Worm (Caenorhabditis elegans) whole organism, L3 larva: Measurements from ENCODE around the gene Y53G8AR.9.

Source experiments
- nhr-67 ChIP-seq: fragments of 150-350 bp; optimal IDR thresholded peaks from 2 replicates; lab custom pipeline; 2014; ENCODE audit warnings: missing biosample characterization, missing genetic modification characterization
- sea-2 ChIP-seq: fragments of 150-350 bp; sonication (generic microtip); optimal IDR thresholded peaks from 4 replicates; lab custom pipeline; 2014; ENCODE audit warnings: missing biosample characterization, missing genetic modification reagents, missing genetic modification characterization
- snpc-4 ChIP-seq: fragments of 150-350 bp; optimal IDR thresholded peaks from 2 replicates; lab custom pipeline; 2014; ENCODE audit warnings: missing biosample characterization, missing genetic modification characterization
- tbx-2 ChIP-seq: sonication (generic microtip); optimal IDR thresholded peaks from 2 replicates; lab custom pipeline; 2016; ENCODE audit warnings: mild to moderate bottlenecking, missing genetic modification characterization, missing compliant biosample characterization
- unc-62 ChIP-seq: fragments of 150-350 bp; sonication (generic microtip); optimal IDR thresholded peaks from 4 replicates; lab custom pipeline; 2014; ENCODE audit warnings: missing biosample characterization, missing genetic modification reagents, missing genetic modification characterization
- ztf-11 ChIP-seq: fragments of 150-350 bp; optimal IDR thresholded peaks from 2 replicates; lab custom pipeline; 2014; ENCODE audit warnings: missing biosample characterization, missing genetic modification characterization
- ztf-4 ChIP-seq: fragments of 150-350 bp; optimal IDR thresholded peaks from 2 replicates; lab custom pipeline; 2014; ENCODE audit warnings: missing biosample characterization, missing genetic modification characterization

ce11 chrIII:3308940-3309339 lies 12.1 kb downstream of the Y53G8AR.9 start:
- TF ChIP-seq ztf-4 (tag; lab: Kevin White, UChicago) (no peak), tbx-2 (tag; lab: Kevin White, UChicago) (no peak), nhr-67 (tag; lab: Kevin White, UChicago) (no peak), ztf-11 (no peak), unc-62 (GFP tag; lab: Kevin White, UChicago) (no peak), sea-2 (no peak), snpc-4 (no peak)
